Fruit fly (Drosophila melanogaster): ENCODE results near the gene mRpL46.

dm6 chr3L:1746338-1747199 is 30.7 kb upstream of the mRpL46 start, which contains the start of gene CG13921:
- no peak for TF ChIP-seq pan (optimal IDR thresholded peaks at IDR 0.05)
- no peak for TF ChIP-seq psq (optimal IDR thresholded peaks at IDR 0.05)
- no peak for TF ChIP-seq usp (GFP tag; optimal IDR thresholded peaks at IDR 0.05)
- no peak for TF ChIP-seq EcR (GFP tag; optimal IDR thresholded peaks at IDR 0.05)
- TF ChIP-seq CG8478 (optimal IDR thresholded peaks at IDR 0.05): no peak
- TF ChIP-seq Dll (optimal IDR thresholded peaks at IDR 0.05): no peak

Measured in whole organism.